Worm (Caenorhabditis elegans): ENCODE results near the gene T27E7.9.

T27E7.9 gene

DNA sequence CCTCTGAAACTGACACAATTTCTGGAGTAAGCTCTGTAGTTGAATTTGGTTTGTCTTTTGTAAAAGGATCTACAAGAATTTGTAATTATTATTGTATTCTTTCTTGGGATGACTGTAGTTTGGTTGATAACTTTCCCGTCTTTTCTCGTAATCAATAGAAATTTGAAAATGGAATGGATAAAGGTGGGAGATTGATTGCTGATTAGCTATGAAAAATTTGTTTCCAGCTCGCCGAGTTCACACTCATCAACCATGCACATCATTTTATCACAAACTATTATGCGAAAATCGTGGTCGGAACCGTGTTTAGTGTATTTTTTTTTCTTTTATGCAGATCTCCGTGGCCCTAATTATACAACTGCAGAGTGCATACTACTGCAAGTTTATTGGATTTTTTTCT lies 12.3 kb downstream of the T27E7.9 start, which contains the start of gene T27E7.5:
Gene T27E7.5, plus strand, starts transcription at position 253 of the 400 bp plus-strand sequence.
- no peak for TF ChIP-seq nhr-12 (tag; optimal IDR thresholded peaks at IDR 0.05)
- TF ChIP-seq mdl-1 (tag; optimal IDR thresholded peaks at IDR 0.05): no peak
- no peak for TF ChIP-seq nhr-28 (tag; optimal IDR thresholded peaks at IDR 0.05)
- TF ChIP-seq snpc-4 (tag; optimal IDR thresholded peaks at IDR 0.05): no peak
- no peak for TF ChIP-seq daf-12 (tag; optimal IDR thresholded peaks at IDR 0.05)
- TF ChIP-seq ceh-28 (tag; optimal IDR thresholded peaks at IDR 0.05): no peak
- TF ChIP-seq egl-5 (tag; optimal IDR thresholded peaks at IDR 0.05): no peak
- no peak for TF ChIP-seq nfya-1 (tag; optimal IDR thresholded peaks at IDR 0.05; ENCODE audit: insufficient read depth)
- TF ChIP-seq egl-27 (tag; optimal IDR thresholded peaks at IDR 0.05): no peak
- no peak for TF ChIP-seq ceh-82 (tag; optimal IDR thresholded peaks at IDR 0.05)
- TF ChIP-seq hmg-11 (tag; optimal IDR thresholded peaks at IDR 0.05): no peak
- TF ChIP-seq ztf-11 (tag; optimal IDR thresholded peaks at IDR 0.05): no peak
- TF ChIP-seq mml-1 (tag; optimal IDR thresholded peaks at IDR 0.05): no peak

DNA sequence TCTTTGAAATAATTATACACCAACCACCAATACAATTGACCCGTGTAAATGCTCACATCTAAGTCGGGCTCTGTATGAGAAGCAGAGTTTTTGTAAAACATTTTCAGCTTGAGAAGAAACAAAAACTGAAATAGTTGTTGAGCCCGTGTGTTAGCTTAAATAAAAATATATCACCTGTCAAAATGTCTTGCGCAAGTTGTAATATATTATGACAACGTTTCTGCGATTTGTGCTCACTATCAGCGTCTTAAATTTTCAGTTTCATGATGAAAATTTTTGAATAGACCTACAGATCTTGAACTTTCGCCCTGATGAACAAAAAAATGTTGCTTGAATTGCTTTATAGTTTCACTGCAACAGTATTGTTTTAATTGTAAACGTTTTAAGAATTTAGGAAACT lies 14.2 kb downstream of the T27E7.9 start, which contains the start of gene T27E7.4:
Gene T27E7.4, minus strand, starts transcription at position 101 of the 400 bp plus-strand sequence.
- TF ChIP-seq fkh-10 (GFP tag; optimal IDR thresholded peaks at IDR 0.05): no peak
- TF ChIP-seq ZK546.5 (tag; optimal IDR thresholded peaks at IDR 0.05): no peak
- TF ChIP-seq tbx-2 (tag; optimal IDR thresholded peaks at IDR 0.05): no peak
- TF ChIP-seq ztf-11 (tag; optimal IDR thresholded peaks at IDR 0.05): no peak
- no peak for TF ChIP-seq nhr-76 (tag; optimal IDR thresholded peaks at IDR 0.05)
- TF ChIP-seq nhr-237 (tag; optimal IDR thresholded peaks at IDR 0.05): no peak
- no peak for TF ChIP-seq daf-12 (tag; optimal IDR thresholded peaks at IDR 0.05)
- TF ChIP-seq elt-3 (tag; optimal IDR thresholded peaks at IDR 0.05): no peak
- TF ChIP-seq nhr-28 (tag; optimal IDR thresholded peaks at IDR 0.05): no peak
- TF ChIP-seq pqm-1 (tag; optimal IDR thresholded peaks at IDR 0.05): no peak
- TF ChIP-seq fkh-2 (tag; optimal IDR thresholded peaks at IDR 0.05): no peak
- no peak for TF ChIP-seq zag-1 (tag; optimal IDR thresholded peaks at IDR 0.05)
- no peak for TF ChIP-seq nhr-12 (tag; optimal IDR thresholded peaks at IDR 0.05)
- no peak for TF ChIP-seq hmg-11 (tag; optimal IDR thresholded peaks at IDR 0.05)
- TF ChIP-seq nhr-11 (tag; optimal IDR thresholded peaks at IDR 0.05): no peak

DNA sequence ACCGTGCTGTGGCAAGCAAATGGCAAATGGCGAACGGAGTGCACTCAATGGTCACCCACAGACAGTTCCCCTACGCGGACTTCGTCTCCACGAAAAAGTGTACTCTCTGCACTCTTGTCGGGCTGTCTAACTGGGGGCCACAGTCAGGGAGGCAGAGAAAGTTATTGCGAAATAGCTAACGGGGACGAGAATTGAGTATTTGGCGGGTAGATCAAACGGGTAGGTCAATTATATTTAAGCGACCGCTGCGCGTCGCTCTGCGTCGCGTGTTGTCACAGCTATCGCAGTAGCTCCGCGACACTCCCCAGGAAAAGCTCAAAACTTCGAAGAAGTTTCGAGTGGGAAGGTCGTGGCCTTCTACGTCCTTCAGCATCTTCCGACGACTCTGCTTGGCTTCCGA lies 16.8 kb downstream of the T27E7.9 start:
- no peak for TF ChIP-seq daf-12 (tag; optimal IDR thresholded peaks at IDR 0.05)
- TF ChIP-seq nhr-23 (tag; optimal IDR thresholded peaks at IDR 0.05): no peak
- no peak for TF ChIP-seq elt-3 (tag; optimal IDR thresholded peaks at IDR 0.05)
- no peak for TF ChIP-seq ceh-9 (tag; optimal IDR thresholded peaks at IDR 0.05)
- no peak for TF ChIP-seq mml-1 (tag; optimal IDR thresholded peaks at IDR 0.05)
- no peak for TF ChIP-seq fkh-10 (GFP tag; optimal IDR thresholded peaks at IDR 0.05)
- TF ChIP-seq nhr-43 (tag; optimal IDR thresholded peaks at IDR 0.05; ENCODE audit: poor library complexity, severe bottlenecking): no peak
- no peak for TF ChIP-seq fkh-2 (tag; optimal IDR thresholded peaks at IDR 0.05)
- TF ChIP-seq ztf-11 (tag; optimal IDR thresholded peaks at IDR 0.05): no peak
- no peak for TF ChIP-seq ceh-28 (tag; optimal IDR thresholded peaks at IDR 0.05)
- no peak for TF ChIP-seq aly-2 (tag; optimal IDR thresholded peaks at IDR 0.05)
- no peak for TF ChIP-seq eor-1 (tag; optimal IDR thresholded peaks at IDR 0.05)
- no peak for TF ChIP-seq nhr-77 (tag; optimal IDR thresholded peaks at IDR 0.05)
- no peak for TF ChIP-seq tbx-2 (tag; optimal IDR thresholded peaks at IDR 0.05)
- no peak for TF ChIP-seq ceh-82 (tag; optimal IDR thresholded peaks at IDR 0.05)
- TF ChIP-seq R02D3.7 (tag; optimal IDR thresholded peaks at IDR 0.05): no peak

DNA sequence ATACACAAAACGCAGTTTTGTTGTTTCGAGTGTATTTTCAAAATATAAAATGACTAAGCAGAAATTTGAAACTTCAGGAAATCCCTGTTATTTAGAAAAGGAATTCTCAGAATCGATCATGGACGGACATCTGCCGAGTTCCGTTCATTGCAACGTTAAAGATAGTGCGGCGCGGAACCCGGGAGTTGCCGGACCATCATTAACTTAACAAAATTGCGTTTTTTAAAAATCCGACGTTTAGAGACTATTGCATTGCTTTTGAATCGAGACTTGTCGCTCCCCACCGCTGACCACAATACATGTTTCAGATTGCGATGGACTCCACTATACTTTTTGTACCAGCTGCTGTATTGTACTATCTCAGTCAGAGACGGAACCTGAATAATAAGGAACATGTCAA lies 19.2 kb downstream of the T27E7.9 start:
- no peak for TF ChIP-seq ama-1 (optimal IDR thresholded peaks at IDR 0.05)
- no peak for TF ChIP-seq unc-62 (GFP tag; optimal IDR thresholded peaks at IDR 0.05)
- TF ChIP-seq fkh-10 (GFP tag; optimal IDR thresholded peaks at IDR 0.05): no peak
- no peak for TF ChIP-seq egl-5 (tag; optimal IDR thresholded peaks at IDR 0.05)

DNA sequence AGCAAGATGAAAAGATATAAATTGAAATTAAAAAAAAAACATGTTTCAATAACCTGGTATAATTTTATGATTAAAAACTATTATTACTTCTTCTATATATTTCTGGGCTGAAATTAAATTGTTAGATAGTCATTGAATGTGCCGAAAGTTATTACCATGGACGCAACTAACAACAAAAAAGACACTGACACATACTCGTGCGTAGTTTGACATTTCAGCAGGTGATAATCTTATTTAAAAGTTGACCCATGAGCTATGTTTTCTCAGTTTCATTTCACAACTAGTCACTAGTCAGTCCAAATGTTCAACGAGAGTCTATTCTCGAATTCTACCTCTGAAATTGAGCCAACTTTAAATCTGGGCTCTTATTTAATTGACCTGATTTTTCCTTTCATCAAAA lies 20.5 kb downstream of the T27E7.9 start, which contains the start of gene T27E7.3:
Gene T27E7.3, plus strand, starts transcription at position 301 of the 400 bp plus-strand sequence.
- TF ChIP-seq unc-62 (GFP tag; optimal IDR thresholded peaks at IDR 0.05) (no peak), fkh-10 (GFP tag; optimal IDR thresholded peaks at IDR 0.05) (no peak), fos-1 (tag; optimal IDR thresholded peaks at IDR 0.05) (no peak), ceh-82 (tag; optimal IDR thresholded peaks at IDR 0.05) (no peak), elt-2 (tag; optimal IDR thresholded peaks at IDR 0.05) (no peak), lsy-12 (tag; optimal IDR thresholded peaks at IDR 0.05) (no peak), lin-39 (tag; optimal IDR thresholded peaks at IDR 0.05) (no peak), tbx-2 (tag; optimal IDR thresholded peaks at IDR 0.05) (no peak), nhr-67 (tag; optimal IDR thresholded peaks at IDR 0.05) (no peak), nhr-43 (tag; optimal IDR thresholded peaks at IDR 0.05; ENCODE audit: poor library complexity, severe bottlenecking) (no peak)
